Worm (Caenorhabditis elegans) whole organism, L2 larva: ENCODE data around the gene Y38E10A.28.

Experiments
- F13H6.1 ChIP-seq: sonication (generic microtip); optimal IDR thresholded peaks from 2 replicates; lab custom pipeline; 2016; ENCODE audit warnings: missing genetic modification characterization, missing compliant biosample characterization
- elt-1 ChIP-seq: fragments of 150-350 bp; optimal IDR thresholded peaks from 2 replicates; lab custom pipeline; 2014; ENCODE audit warnings: missing biosample characterization, missing genetic modification characterization
- gmeb-1 ChIP-seq: fragments of 150-350 bp; optimal IDR thresholded peaks from 2 replicates; lab custom pipeline; 2014; ENCODE audit warnings: missing biosample characterization, missing genetic modification characterization
- lin-11 ChIP-seq: fragments of 150-350 bp; sonication (generic microtip); optimal IDR thresholded peaks from 2 replicates; lab custom pipeline; 2014; ENCODE audit warnings: missing biosample characterization, missing genetic modification characterization, inconsistent platforms, mixed read lengths
- lin-39 ChIP-seq: fragments of 150-350 bp; optimal IDR thresholded peaks from 2 replicates; lab custom pipeline; 2014; ENCODE audit warnings: missing biosample characterization, missing genetic modification reagents, missing genetic modification characterization
- nhr-11 ChIP-seq: fragments of 150-350 bp; optimal IDR thresholded peaks from 2 replicates; lab custom pipeline; 2014; ENCODE audit warnings: missing biosample characterization, missing genetic modification characterization
- nhr-12 ChIP-seq: fragments of 150-350 bp; optimal IDR thresholded peaks from 2 replicates; lab custom pipeline; 2014; ENCODE audit warnings: missing biosample characterization, missing genetic modification characterization
- nhr-6 ChIP-seq: fragments of 150-350 bp; optimal IDR thresholded peaks from 2 replicates; lab custom pipeline; 2014; ENCODE audit warnings: missing biosample characterization, missing genetic modification characterization
- nhr-77 ChIP-seq: fragments of 150-350 bp; optimal IDR thresholded peaks from 2 replicates; lab custom pipeline; 2014; ENCODE audit warnings: missing biosample characterization, missing genetic modification characterization
- sma-3 ChIP-seq: sonication (generic microtip); optimal IDR thresholded peaks from 2 replicates; lab custom pipeline; 2016; ENCODE audit warnings: missing genetic modification reagents, missing genetic modification characterization, missing compliant biosample characterization
- unc-39 ChIP-seq: fragments of 150-350 bp; optimal IDR thresholded peaks from 2 replicates; lab custom pipeline; 2014; ENCODE audit warnings: missing biosample characterization, missing genetic modification characterization
- ztf-4 ChIP-seq: fragments of 150-350 bp; optimal IDR thresholded peaks from 2 replicates; lab custom pipeline; 2014; ENCODE audit warnings: missing biosample characterization, missing genetic modification characterization

- TF ChIP-seq F13H6.1 (tag; lab: Kevin White, UChicago) (no peak), lin-11 (tag; lab: Kevin White, UChicago) (no peak), gmeb-1 (tag; lab: Kevin White, UChicago) (no peak), nhr-12 (tag; lab: Kevin White, UChicago) (no peak), sma-3 (GFP tag; lab: Kevin White, UChicago) (no peak), nhr-6 (no peak), nhr-77 (tag; lab: Kevin White, UChicago) (no peak), lin-39 (tag; lab: Kevin White, UChicago) (no peak), elt-1 (tag; lab: Kevin White, UChicago) (no peak), nhr-11 (tag; lab: Kevin White, UChicago) (no peak), unc-39 (tag; lab: Kevin White, UChicago) (no peak), ztf-4 (no peak)
These were observed 23.4 kb upstream of the Y38E10A.28 start for ce11 chrII:12606108-12606507.
